Worm (Caenorhabditis elegans) whole organism, early embryonic: ENCODE data around the gene famh-136.

Experiments
- F13C5.2 ChIP-seq: sonication (generic microtip); optimal IDR thresholded peaks from 2 replicates; lab custom pipeline; 2017; ENCODE audit warnings: mild to moderate bottlenecking, missing genetic modification characterization, inconsistent platforms, missing compliant biosample characterization
- ama-1 ChIP-seq: fragments of 150-350 bp; optimal IDR thresholded peaks from 2 replicates; lab custom pipeline; 2014
- ceh-13 ChIP-seq: fragments of 200-800 bp; sonication (Bioruptor generic); optimal IDR thresholded peaks from 2 replicates; lab custom pipeline; 2018; ENCODE audit warnings: mild to moderate bottlenecking, missing genetic modification characterization, missing compliant biosample characterization

- no peak for TF ChIP-seq F13C5.2 (tag; lab: Kevin White, UChicago)
- TF ChIP-seq ceh-13 (GFP tag; lab: Kevin White, UChicago) = no peak
- TF ChIP-seq ama-1 (lab: Kevin White, UChicago) = no peak
These were observed 5.2 kb upstream of the famh-136 start for ce11 chrIII:8882333-8882732.
